Fruit fly (Drosophila melanogaster) whole organism, pupa: ENCODE measurements around the gene NHP2.

Experiments
- CG4496 ChIP-seq: fragments of 200-800 bp; sonication (Bioruptor generic); IDR thresholded peaks from 3 replicates; pipeline ENCODE4 v1.3.6; 2022; ENCODE audit warnings: missing biosample characterization, missing genetic modification characterization
- CG8301 ChIP-seq: fragments of 200-800 bp; sonication (Bioruptor generic); optimal IDR thresholded peaks from 2 replicates; lab custom pipeline; 2018; ENCODE audit warnings: missing biosample characterization, mild to moderate bottlenecking, missing genetic modification characterization
- CG9948 ChIP-seq: fragments of 200-800 bp; sonication (Bioruptor generic); optimal IDR thresholded peaks from 2 replicates; lab custom pipeline; 2018; ENCODE audit warnings: missing biosample characterization, mild to moderate bottlenecking, missing genetic modification characterization, moderate library complexity
- D1 ChIP-seq: fragments of 200-800 bp; sonication (Bioruptor generic); optimal IDR thresholded peaks from 2 replicates; lab custom pipeline; 2018; ENCODE audit warnings: missing biosample characterization, mild to moderate bottlenecking, missing genetic modification characterization, moderate library complexity
- Snoo ChIP-seq: fragments of 200-800 bp; sonication (Bioruptor generic); optimal IDR thresholded peaks from 3 replicates; lab custom pipeline; 2017; ENCODE audit warnings: missing biosample characterization, mild to moderate bottlenecking, missing genetic modification characterization, inconsistent platforms
- gl ChIP-seq: fragments of 200-800 bp; sonication (Bioruptor generic); optimal IDR thresholded peaks from 2 replicates; lab custom pipeline; 2018; ENCODE audit warnings: missing biosample characterization, mild to moderate bottlenecking, missing genetic modification characterization

DNA sequence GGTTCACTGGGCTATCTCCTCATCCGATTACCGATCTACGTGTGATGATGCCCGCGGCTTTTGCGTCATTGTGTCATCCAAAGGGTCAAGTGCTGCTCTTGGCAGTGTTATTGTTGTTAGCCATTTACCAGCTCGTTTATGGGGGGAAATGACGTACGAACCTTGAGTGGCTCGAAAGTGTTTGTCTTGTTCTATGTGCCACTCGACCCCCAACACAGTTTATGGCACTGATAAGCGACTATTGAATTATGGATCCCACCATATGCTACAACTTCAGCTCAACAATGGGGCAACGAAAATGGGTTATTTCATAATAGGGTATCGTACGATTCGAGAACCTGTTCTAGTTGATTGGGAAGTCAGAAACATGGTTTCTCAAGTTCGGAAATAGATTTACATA lies 22.7 kb downstream of the NHP2 start:
- TF ChIP-seq Snoo (tag; lab: Kevin White, UChicago) = no peak
- TF ChIP-seq CG4496 (GFP tag; lab: Robert Waterston, UW) = no peak
- no peak for TF ChIP-seq D1 (tag; lab: Kevin White, UChicago)
- TF ChIP-seq CG9948 (tag; lab: Kevin White, UChicago) = no peak
- TF ChIP-seq CG8301 (tag; lab: Kevin White, UChicago) = no peak
- TF ChIP-seq gl = no peak
